Fruit fly (Drosophila melanogaster) Kc167 (cell line): ENCODE results near the gene CG31549.

Source experiments
- Myc ChIP-seq: fragments of >200 bp; optimal IDR thresholded peaks from 2 replicates; lab custom pipeline; 2017; ENCODE audit warnings: missing external identifiers
- Sin3A ChIP-seq: fragments of >200 bp; optimal IDR thresholded peaks from 2 replicates; lab custom pipeline; 2018; ENCODE audit warnings: missing external identifiers
- h ChIP-seq: fragments of >200 bp; optimal IDR thresholded peaks from 3 replicates; lab custom pipeline; 2018; ENCODE audit warnings: missing external identifiers
- insv ChIP-seq: fragments of >200 bp; optimal IDR thresholded peaks from 3 replicates; lab custom pipeline; 2018; ENCODE audit warnings: missing external identifiers
- psq ChIP-seq: fragments of >200 bp; optimal IDR thresholded peaks from 2 replicates; lab custom pipeline; 2017; ENCODE audit warnings: missing external identifiers
- ttk ChIP-seq: sonication (Bioruptor generic); optimal IDR thresholded peaks from 2 replicates; lab custom pipeline; 2017; ENCODE audit warnings: missing external identifiers

CG31549 gene

DNA sequence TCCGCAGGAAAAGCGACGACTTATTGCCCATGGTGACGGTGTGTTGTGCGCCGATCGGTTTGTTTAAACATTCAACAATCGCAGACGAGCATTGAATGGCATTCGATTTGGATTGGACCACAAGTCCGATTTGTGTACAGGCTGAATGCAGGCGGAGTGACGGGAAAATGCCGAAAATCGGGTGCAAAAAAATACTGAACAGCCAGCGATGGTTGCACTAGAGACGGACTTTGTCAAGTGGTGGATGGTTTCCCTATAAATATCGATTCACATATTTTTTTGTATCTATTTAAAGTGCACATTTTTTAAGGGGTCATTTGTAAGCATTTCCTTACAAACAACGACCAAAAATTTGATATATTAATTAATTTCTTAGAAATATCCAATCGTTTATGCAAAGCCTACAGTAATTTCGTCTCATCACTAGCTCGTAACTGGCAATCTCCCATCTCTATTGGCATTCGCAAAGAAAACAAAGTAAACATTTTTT, 22.7 kb downstream of the CG31549 start, which contains the start of the genes elm and MED27:
Gene elm (minus strand): TSS at position 170 of the 490 bp plus-strand sequence.
Gene MED27 (plus strand): TSS at position 448 of the 490 bp plus-strand sequence.
- TF ChIP-seq Sin3A (lab: Kevin White, UChicago) (no peak), psq (lab: Kevin White, UChicago) (no peak), Myc (lab: Kevin White, UChicago) (no peak), ttk (lab: Kevin White, UChicago) (no peak), insv (no peak), h (lab: Kevin White, UChicago) (no peak)

DNA sequence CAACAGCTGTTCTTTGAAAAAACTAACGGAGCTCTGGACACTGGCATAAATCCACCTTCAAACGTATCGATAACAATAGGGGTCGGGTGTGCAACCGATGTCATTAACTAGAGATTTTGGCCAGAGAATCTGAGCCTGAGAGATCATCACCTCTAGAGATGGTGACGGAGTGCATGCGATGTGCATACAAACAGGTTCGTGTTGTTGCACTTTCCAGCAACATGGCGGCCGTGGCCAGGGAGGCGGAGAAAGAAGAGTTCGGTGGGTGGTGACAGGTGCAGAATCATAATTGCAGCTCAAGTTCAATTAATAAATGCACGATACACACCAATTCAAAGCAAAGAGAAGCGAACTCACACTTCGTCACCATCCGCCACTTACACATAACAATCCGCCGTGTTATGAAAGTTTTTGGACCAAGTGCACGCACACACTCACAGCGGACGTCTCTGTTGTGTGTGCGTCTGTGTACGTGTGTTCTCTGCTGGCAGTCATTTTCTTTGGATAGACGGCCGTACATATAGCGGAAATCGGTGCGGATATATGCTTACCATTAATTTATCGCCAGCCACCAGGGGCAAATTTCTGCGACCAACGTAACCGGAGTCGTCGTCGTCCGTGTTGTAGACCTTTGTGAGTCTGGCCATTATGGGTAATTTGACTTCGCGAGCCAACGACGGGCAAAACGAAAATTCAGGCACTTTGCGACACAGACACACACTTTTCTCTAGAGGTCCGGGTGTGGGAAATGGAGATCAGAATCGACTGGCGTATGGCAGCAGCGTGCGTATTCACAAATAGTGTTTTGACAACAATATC, 27.2 kb downstream of the CG31549 start:
- no peak for TF ChIP-seq insv

DNA sequence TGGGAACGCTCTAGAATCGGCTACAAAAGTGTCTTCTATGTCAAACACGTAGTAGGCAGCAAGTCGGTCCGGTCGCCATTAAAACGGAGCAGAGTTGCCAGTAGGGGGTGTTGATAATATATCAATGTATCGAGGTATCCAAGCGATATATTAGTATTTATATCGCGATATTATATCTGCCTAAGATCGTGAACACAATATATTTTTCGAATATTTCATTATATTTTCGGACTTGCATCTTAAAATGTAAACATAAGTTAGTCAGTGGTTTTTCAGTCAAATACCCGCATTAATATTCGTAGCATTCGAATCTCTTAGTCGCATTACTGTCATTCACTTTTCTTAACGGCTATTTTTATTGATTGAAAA, 27.8 kb downstream of the CG31549 start, which contains the start of gene CG2182:
Gene CG2182 (minus strand): TSS at position 84 of the 369 bp plus-strand sequence.
- TF ChIP-seq insv (no peak), Sin3A (lab: Kevin White, UChicago) (no peak), Myc (lab: Kevin White, UChicago) (no peak), ttk (lab: Kevin White, UChicago) (no peak), h (lab: Kevin White, UChicago) (no peak), psq (lab: Kevin White, UChicago) (no peak)

DNA sequence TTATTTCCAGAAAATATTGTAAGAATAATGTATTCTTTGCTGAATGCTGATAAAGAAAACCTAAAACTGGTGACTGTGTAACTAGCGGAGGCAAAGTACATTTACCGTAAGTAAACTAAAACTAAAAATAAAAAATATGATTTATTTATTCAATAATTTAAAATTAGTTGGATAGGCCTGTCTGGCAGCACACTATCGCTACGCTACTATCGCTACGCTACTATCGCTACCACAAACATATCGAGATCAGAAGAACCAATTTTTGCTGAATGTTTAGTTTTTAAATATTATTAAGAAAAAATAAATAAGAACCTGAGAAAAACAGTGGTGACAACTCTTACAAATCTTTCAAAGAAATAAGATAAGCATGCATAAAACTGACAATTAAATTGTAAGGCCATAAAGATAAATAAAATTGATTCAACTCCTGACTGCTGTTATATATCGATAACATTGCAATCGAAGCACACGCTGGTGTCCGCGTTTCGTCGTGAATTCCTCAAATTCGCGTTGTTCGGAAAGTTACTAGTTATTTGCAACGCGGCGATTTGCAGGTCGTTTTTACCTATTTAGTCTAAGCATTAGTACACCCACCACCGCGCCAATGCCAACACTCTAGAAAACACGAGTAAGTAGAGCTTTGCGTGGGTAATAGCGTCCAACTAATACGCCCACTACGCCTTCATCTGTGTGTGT, 28.4 kb downstream of the CG31549 start, which contains the start of gene Wdr33:
Gene Wdr33 (plus strand): TSS at position 438 of the 696 bp plus-strand sequence.
- TF ChIP-seq psq (lab: Kevin White, UChicago) (no peak), Myc (lab: Kevin White, UChicago) (no peak), ttk (lab: Kevin White, UChicago) (no peak), h (lab: Kevin White, UChicago) (no peak), Sin3A (lab: Kevin White, UChicago) (no peak), insv (no peak)

DNA sequence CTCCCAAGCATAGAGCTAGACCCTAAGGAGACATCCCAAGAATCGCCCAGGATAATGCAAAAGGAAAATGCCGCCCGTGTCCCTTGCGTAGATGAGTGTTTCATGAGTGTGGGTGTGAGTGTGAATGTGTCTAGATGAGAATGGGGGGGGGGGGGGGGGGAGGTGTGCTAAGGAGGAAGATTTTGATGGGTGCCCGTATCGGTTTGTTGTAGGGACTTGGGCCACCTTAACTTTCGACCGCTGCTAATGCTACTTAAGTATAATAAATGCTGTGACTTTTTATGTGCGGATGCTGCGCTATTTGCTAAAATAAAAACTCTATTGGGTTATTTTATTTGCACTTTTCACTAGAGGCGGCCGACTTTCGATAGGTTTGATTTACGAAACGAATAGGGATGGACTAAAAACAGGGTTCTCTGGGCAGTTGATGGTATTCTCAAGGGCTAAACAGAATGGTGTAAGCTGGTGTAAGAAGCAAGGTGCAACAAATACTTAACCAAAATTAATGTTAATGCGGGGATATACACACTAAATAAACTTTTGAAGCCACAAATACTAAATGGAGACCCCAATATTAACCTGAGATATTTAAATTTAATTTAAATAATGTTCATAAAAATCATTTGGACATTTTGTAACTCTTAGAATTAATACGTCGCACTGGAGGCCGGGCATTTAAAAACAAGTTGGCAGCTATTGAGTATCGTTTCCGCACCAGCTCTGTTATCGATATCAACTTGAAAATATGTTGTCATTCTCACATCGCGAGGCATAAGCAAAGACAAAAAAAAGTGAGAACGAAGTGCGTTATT, 37.1 kb downstream of the CG31549 start, which contains the start of the genes Xe7 and Atg17:
Gene Xe7 (minus strand): TSS at position 407 of the 812 bp plus-strand sequence.
Gene Atg17 (plus strand): TSS at position 786 of the 812 bp plus-strand sequence.
- TF ChIP-seq ttk (lab: Kevin White, UChicago) = no peak
- peak; percentile 60 for TF ChIP-seq psq (lab: Kevin White, UChicago)
- TF ChIP-seq Sin3A (lab: Kevin White, UChicago) = no peak

DNA sequence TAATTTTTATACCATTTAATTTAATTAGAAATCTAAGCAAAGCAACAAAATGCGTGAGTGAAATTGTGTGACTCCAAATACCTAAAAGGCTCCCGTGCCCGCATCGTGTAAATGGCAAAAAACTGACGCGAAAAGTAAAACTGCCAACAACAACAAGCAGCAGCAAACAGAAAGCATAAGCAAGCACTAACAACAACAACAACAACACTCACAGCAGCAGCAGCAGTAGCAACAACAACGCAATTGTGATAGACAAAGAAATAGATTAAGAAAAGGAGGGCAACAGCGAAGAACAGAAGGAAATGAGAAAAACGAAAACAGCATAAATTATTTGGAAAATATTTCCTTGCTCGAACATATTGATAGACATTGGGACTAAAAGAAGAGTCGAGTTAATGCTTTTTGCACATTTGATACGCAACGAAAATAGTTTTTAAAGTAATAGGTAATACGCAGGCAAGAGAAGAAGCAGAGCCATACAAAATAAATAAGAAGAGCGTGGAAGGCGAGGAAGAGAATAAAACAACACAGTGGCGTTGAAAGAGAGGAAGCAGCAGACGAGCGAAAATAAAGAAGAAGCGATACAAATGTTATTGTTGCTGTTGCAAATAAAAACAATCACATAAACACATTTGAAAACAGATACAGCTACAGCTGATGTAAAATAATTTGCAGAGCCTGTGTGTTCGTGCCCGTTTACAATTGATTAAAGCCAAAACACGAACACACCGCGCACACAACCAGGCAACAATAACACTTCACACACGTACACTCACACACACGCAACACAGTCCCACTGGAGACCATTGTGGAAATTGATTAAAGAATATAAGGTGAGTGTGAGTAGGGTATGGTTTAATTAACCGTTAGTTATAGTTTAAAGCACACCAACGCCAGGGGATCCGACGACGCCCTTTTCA, 38.0 kb downstream of the CG31549 start:
- TF ChIP-seq psq (lab: Kevin White, UChicago) (peak; percentile 85), h (lab: Kevin White, UChicago) (no peak), insv (no peak)

DNA sequence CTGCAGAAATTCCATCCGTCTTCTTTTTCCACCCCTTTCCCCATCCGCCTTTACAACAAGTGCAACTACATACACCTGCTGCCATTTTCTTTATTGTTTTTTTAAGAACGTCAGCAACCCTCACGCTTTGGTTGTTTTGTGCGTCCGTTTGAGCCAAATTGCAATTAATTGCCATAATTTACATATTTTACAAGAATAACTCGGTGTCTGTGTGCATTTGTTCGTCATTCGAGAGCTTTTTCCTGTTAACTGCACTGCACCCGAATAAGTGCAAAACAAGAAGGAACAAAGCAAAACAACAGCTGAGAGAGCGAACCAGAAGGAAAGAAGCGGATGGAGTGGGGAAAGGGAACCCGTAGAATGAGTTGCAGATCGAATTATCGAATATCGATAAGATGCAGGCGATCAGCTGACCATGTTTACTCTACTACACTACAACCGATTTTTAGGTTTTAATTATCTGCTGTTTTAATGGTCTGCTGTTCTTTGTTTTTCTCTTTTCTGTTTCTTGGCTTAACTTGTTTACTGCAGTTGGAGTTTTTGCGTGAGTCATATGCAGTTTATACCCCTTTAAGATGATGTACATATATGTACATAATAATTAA, 38.8 kb downstream of the CG31549 start:
- TF ChIP-seq Myc (lab: Kevin White, UChicago) = no peak
- no peak for TF ChIP-seq Sin3A (lab: Kevin White, UChicago)
- TF ChIP-seq h (lab: Kevin White, UChicago) = no peak
- no peak for TF ChIP-seq ttk (lab: Kevin White, UChicago)
- TF ChIP-seq insv = no peak

DNA sequence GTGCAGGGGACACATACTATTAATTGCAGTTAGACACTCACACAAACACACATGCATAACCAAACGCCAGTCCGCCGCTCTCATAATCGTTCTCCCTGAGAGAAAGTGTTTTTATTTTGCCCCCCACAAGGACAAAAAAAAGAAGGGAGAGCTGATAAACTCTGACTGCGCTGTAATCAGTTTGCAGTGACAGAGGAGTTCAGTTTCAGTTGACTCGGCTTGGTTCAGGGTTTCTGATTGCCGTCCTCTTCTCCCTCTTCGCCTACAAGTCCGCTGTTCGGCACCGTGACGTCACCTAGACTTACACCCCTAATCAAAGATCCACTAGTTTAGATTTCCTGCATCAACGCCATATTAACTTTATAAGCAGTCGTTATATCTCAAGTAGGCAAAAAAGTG, 39.3 kb downstream of the CG31549 start:
- TF ChIP-seq ttk (lab: Kevin White, UChicago) = no peak
- TF ChIP-seq insv = no peak
- no peak for TF ChIP-seq Sin3A (lab: Kevin White, UChicago)
- no peak for TF ChIP-seq Myc (lab: Kevin White, UChicago)
- TF ChIP-seq h (lab: Kevin White, UChicago) = no peak
- no peak for TF ChIP-seq psq (lab: Kevin White, UChicago)

DNA sequence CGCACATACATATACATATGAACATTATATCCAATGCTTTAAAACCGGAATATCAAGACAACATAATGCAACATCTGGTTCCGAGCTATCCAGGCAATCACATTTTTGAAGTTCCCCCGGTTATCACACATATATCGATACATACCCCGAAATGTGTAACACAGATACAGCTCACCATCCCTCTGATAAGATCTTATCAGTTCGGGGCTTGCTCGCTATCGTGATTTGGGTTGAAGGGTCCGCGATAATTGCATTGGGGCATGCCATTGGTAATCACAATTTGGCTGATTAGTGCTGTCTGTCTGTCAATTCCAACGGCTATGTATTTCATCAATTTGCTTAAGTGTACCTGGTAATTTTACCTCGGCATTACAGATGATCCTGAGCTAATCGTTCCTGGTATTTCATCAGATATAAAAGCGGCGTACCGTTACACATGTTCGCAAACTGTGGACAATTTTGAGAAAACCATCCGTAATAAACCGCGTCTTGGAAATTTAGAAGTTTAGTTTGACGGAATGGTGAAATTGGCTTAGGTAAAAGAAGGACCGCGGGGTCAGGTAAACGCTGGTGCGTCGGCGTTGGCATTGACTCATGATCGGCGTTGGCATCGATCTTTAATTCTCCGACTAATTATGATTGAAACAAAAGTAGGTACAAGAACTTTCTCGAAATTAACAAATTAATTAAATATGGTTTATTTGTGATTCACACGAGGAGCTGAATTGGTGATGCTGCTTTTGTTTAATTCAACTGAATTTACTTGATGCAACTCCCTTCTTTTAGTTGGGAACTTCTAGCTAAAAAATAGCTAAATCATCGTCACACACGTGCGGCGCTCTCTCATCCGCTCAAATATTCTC, 40.0 kb downstream of the CG31549 start:
- no peak for TF ChIP-seq ttk (lab: Kevin White, UChicago)
- no peak for TF ChIP-seq Myc (lab: Kevin White, UChicago)
- no peak for TF ChIP-seq insv
- no peak for TF ChIP-seq Sin3A (lab: Kevin White, UChicago)
- TF ChIP-seq h (lab: Kevin White, UChicago) = no peak
- TF ChIP-seq psq (lab: Kevin White, UChicago) = no peak
